Fruit fly (Drosophila melanogaster): Measurements from ENCODE around the gene 5-HT2B.

DNA sequence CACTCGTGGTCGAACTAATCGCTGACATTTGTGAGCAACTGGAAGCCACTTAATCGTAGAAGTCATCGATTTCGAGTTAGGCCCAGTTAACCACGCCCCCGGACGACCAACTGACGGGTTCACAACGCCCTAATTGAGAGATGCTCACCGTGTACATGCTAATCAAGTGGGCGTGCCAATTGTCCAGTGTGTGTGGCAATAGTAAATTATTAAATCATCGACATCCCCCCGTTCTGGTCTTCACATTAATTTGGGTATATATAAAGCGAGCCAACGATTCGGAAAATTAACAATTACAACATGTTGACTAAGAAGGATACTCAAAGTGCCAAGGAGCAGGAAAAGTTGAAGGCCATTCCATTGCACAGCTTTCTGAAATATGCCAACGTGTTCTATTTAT is 25.7 kb upstream of the 5-HT2B start, which contains the start of gene Or85d:
- no peak for TF ChIP-seq ss (GFP tag; optimal IDR thresholded peaks at IDR 0.05)
- no peak for TF ChIP-seq CG4318 (GFP tag; optimal IDR thresholded peaks at IDR 0.05)
- no peak for TF ChIP-seq CG6163 (GFP tag; IDR thresholded peaks at IDR 0.05)
- TF ChIP-seq Sox102F (GFP tag; optimal IDR thresholded peaks at IDR 0.05), result no peak
- no peak for TF ChIP-seq dsx (GFP tag; optimal IDR thresholded peaks at IDR 0.05; ENCODE audit: poor library complexity, severe bottlenecking)
- no peak for TF ChIP-seq CG10631 (GFP tag; optimal IDR thresholded peaks at IDR 0.05)

Measured in whole organism, prepupa.